Worm (Caenorhabditis elegans): ENCODE results near the gene F55D1.1.

The F55D1.1 gene

DNA sequence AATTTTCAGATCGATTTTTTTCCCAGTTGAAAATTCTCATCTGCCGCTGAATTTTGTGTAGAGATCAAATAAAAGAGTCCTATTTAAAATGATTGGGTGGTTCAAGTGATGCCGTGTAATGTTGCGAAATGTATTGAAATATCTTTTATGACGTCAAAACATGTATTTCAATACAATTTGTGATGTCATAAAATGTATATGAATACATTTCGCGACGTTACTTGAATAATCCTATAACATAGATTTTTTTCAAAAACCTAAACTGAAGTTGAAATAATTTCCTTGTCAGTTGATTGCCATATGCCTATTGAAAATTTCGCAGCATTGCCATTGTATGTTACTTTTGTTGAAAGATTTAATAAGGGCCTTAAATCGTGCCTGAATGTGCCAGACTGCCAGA is at the start of gene F55D1.1:
Gene F55D1.1, plus strand, starts transcription at position 301 of the 400 bp plus-strand sequence.
- TF ChIP-seq snpc-4 (tag; optimal IDR thresholded peaks at IDR 0.05) (no peak), elt-1 (tag; optimal IDR thresholded peaks at IDR 0.05) (no peak), nhr-6 (tag; optimal IDR thresholded peaks at IDR 0.05) (no peak), lin-11 (tag; optimal IDR thresholded peaks at IDR 0.05) (no peak), nhr-25 (tag; optimal IDR thresholded peaks at IDR 0.05) (no peak), Y55F3AM.14 (GFP tag; optimal IDR thresholded peaks at IDR 0.05) (no peak)

- TF ChIP-seq lin-13 (GFP tag; optimal IDR thresholded peaks at IDR 0.05) (no peak), elt-3 (tag; optimal IDR thresholded peaks at IDR 0.05) (no peak), F13H6.1 (tag; optimal IDR thresholded peaks at IDR 0.05) (no peak), ceh-16 (tag; optimal IDR thresholded peaks at IDR 0.05) (no peak), ceh-82 (tag; optimal IDR thresholded peaks at IDR 0.05) (no peak), nhr-11 (tag; optimal IDR thresholded peaks at IDR 0.05) (no peak), Y55F3AM.14 (GFP tag; optimal IDR thresholded peaks at IDR 0.05) (no peak), nhr-77 (tag; optimal IDR thresholded peaks at IDR 0.05) (no peak), ztf-4 (tag; optimal IDR thresholded peaks at IDR 0.05) (no peak), nhr-10 (tag; optimal IDR thresholded peaks at IDR 0.05) (no peak)
These were observed 44.8 kb upstream of the F55D1.1 start, which contains the start of gene itm-2 for ce11 chrX:5444863-5445262. TSS of gene itm-2 (plus strand) at chrX:5445163.

- no peak for TF ChIP-seq C34F6.9 (tag; optimal IDR thresholded peaks at IDR 0.05)
- no peak for TF ChIP-seq lin-39 (tag; optimal IDR thresholded peaks at IDR 0.05)
- TF ChIP-seq nhr-129 (tag; optimal IDR thresholded peaks at IDR 0.05) = no peak
- TF ChIP-seq mab-5 (tag; optimal IDR thresholded peaks at IDR 0.05) = no peak
- TF ChIP-seq ama-1 (optimal IDR thresholded peaks at IDR 0.05) = no peak
- TF ChIP-seq Y55F3AM.14 (GFP tag; optimal IDR thresholded peaks at IDR 0.05) = no peak
These were observed 42.3 kb upstream of the F55D1.1 start for ce11 chrX:5447381-5447780.

DNA sequence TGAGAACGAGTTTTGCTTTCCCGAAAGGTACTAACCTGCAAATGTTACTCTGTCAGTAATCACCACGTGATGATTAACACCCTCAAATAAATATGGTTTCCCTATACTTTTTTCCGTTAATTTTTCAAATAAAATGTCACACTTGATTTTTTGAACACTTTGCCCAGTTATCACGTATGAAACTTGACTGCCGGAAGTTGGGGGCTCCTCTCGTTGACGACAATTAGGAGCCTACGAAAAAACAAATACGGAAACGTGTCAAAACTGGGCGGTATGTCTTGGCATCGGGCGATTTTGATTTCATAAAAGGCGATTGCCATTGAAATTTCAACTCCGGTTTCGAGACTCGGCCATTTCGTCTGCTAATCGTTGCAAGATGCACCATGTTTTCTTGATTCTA is 41.7 kb upstream of the F55D1.1 start, which contains the start of gene C25F6.8:
Gene C25F6.8, plus strand, starts transcription at position 301 of the 400 bp plus-strand sequence.
- TF ChIP-seq ZK546.5 (tag; optimal IDR thresholded peaks at IDR 0.05) = no peak
- no peak for TF ChIP-seq mdl-1 (tag; optimal IDR thresholded peaks at IDR 0.05)
- TF ChIP-seq ztf-11 (tag; optimal IDR thresholded peaks at IDR 0.05) = no peak
- TF ChIP-seq nhr-11 (tag; optimal IDR thresholded peaks at IDR 0.05) = no peak
- no peak for TF ChIP-seq lin-39 (tag; optimal IDR thresholded peaks at IDR 0.05)
- no peak for TF ChIP-seq sma-9 (GFP tag; optimal IDR thresholded peaks at IDR 0.05)
- TF ChIP-seq sma-9 (tag; optimal IDR thresholded peaks at IDR 0.05) = no peak

ce11 chrX:5450773-5451447 is 38.7 kb upstream of the F55D1.1 start, which contains the start of gene C25F6.6:
TSS of gene C25F6.6 (minus strand) at chrX:5450823.
- TF ChIP-seq ztf-4 (tag; optimal IDR thresholded peaks at IDR 0.05) (no peak), fos-1 (tag; optimal IDR thresholded peaks at IDR 0.05) (peak; percentile 50), nhr-129 (tag; optimal IDR thresholded peaks at IDR 0.05) (peak; percentile 8), sma-3 (GFP tag; optimal IDR thresholded peaks at IDR 0.05) (peak; percentile 48), sma-9 (GFP tag; optimal IDR thresholded peaks at IDR 0.05) (peak; percentile 25), sma-9 (tag; optimal IDR thresholded peaks at IDR 0.05) (no peak), gmeb-1 (tag; optimal IDR thresholded peaks at IDR 0.05) (no peak), ZK546.5 (tag; optimal IDR thresholded peaks at IDR 0.05) (no peak), crh-2 (tag; optimal IDR thresholded peaks at IDR 0.05) (peak; percentile 23)

DNA sequence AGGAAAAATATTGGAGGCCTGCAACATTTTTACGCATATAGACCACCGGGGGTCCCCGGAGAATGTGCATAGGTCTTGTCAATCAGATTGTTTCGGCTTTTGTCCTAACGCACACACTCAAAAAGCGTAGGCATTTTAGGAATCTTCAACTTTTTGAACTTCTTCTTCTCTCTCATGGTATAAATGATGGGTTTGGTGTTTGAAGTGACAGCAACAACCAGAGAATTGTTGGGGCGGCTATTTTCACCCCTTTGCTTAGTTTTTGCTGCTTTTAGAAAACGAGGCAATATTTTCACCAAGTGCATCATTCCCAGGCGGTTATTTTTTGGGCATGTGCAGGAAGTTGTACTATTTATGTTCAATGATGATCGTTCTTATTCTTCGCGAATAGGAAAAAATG is 37.9 kb upstream of the F55D1.1 start:
- TF ChIP-seq skn-1 (tag; optimal IDR thresholded peaks at IDR 0.05) (no peak), ZK546.5 (tag; optimal IDR thresholded peaks at IDR 0.05) (no peak), dmd-4 (tag; optimal IDR thresholded peaks at IDR 0.05) (no peak), sma-3 (GFP tag; optimal IDR thresholded peaks at IDR 0.05) (no peak), ama-1 (optimal IDR thresholded peaks at IDR 0.05) (no peak), nhr-21 (tag; optimal IDR thresholded peaks at IDR 0.05) (no peak), snpc-4 (tag; optimal IDR thresholded peaks at IDR 0.05) (no peak), ceh-16 (tag; optimal IDR thresholded peaks at IDR 0.05) (no peak), sma-9 (GFP tag; optimal IDR thresholded peaks at IDR 0.05) (no peak), sma-9 (tag; optimal IDR thresholded peaks at IDR 0.05) (no peak), aly-2 (tag; optimal IDR thresholded peaks at IDR 0.05) (no peak), fos-1 (tag; optimal IDR thresholded peaks at IDR 0.05) (no peak), nhr-77 (tag; optimal IDR thresholded peaks at IDR 0.05) (no peak), zag-1 (tag; optimal IDR thresholded peaks at IDR 0.05) (no peak), crh-2 (tag; optimal IDR thresholded peaks at IDR 0.05) (no peak), nhr-23 (tag; optimal IDR thresholded peaks at IDR 0.05) (no peak), F13H6.1 (tag; optimal IDR thresholded peaks at IDR 0.05) (no peak)

Measured in whole organism, L2 larva.